Fruit fly (Drosophila melanogaster): ENCODE results near the gene skd.

The skd gene

dm6 chr3L:20981724-20982123 is 45.5 kb downstream of the skd start:
- TF ChIP-seq HLH4C (GFP tag; IDR thresholded peaks at IDR 0.05; ENCODE audit: partially characterized antibody) (no peak), CG9609 (GFP tag; optimal IDR thresholded peaks at IDR 0.05) (no peak), HLH3B (GFP tag; IDR thresholded peaks at IDR 0.05) (no peak), esg (GFP tag; conservative IDR thresholded peaks at IDR 0.05) (no peak), mld (GFP tag; IDR thresholded peaks at IDR 0.05; ENCODE audit: partially characterized antibody) (no peak)

dm6 chr3L:20980499-20980898 is 46.7 kb downstream of the skd start:
- TF ChIP-seq CG31224 (GFP tag; IDR thresholded peaks at IDR 0.05), result no peak
- TF ChIP-seq Sin3A (optimal IDR thresholded peaks at IDR 0.05), result no peak
- no peak for TF ChIP-seq Dip2 (GFP tag; IDR thresholded peaks at IDR 0.05)
- TF ChIP-seq Ssrp (tag; optimal IDR thresholded peaks at IDR 0.05), result no peak

dm6 chr3L:20976967-20977720 is 50.1 kb downstream of the skd start:
- TF ChIP-seq CG9797 (GFP tag; optimal IDR thresholded peaks at IDR 0.05) (no peak), HHEX (GFP tag; optimal IDR thresholded peaks at IDR 0.05) (no peak), D19A (tag; optimal IDR thresholded peaks at IDR 0.05) (peak; percentile 72), CG6689 (GFP tag; IDR thresholded peaks at IDR 0.05) (no peak), Usf (GFP tag; optimal IDR thresholded peaks at IDR 0.05) (no peak), Nf-YB (GFP tag; optimal IDR thresholded peaks at IDR 0.05) (peak; percentile 36), nmo (GFP tag; optimal IDR thresholded peaks at IDR 0.05) (peak; percentile 34), Spps (tag; optimal IDR thresholded peaks at IDR 0.05) (no peak), CG14710 (tag; optimal IDR thresholded peaks at IDR 0.05) (peak; percentile 5), CG8388 (GFP tag; optimal IDR thresholded peaks at IDR 0.05) (peak; percentile 6), hth (optimal IDR thresholded peaks at IDR 0.05) (no peak), vvl (GFP tag; IDR thresholded peaks at IDR 0.05) (no peak), Pdp1 (GFP tag; optimal IDR thresholded peaks at IDR 0.05) (no peak), CG6813 (GFP tag; optimal IDR thresholded peaks at IDR 0.05) (no peak), CG15601 (tag; optimal IDR thresholded peaks at IDR 0.05) (peak; percentile 4), GATAe (GFP tag; conservative IDR thresholded peaks at IDR 0.05) (no peak), CrebB (tag; optimal IDR thresholded peaks at IDR 0.05) (no peak), Sox100B (GFP tag; optimal IDR thresholded peaks at IDR 0.05) (peak; percentile 9), vnd (GFP tag; IDR thresholded peaks at IDR 0.05; ENCODE audit: partially characterized antibody) (no peak), CG14441 (GFP tag; IDR thresholded peaks at IDR 0.05) (no peak), ci (GFP tag; IDR thresholded peaks at IDR 0.05) (0 out of 3 replicates have a peak, but pooled peaks have one; percentile 10), CG3407 (GFP tag; optimal IDR thresholded peaks at IDR 0.05) (no peak), sr (GFP tag; IDR thresholded peaks at IDR 0.05) (no peak), eve (GFP tag; optimal IDR thresholded peaks at IDR 0.05) (peak in 1 of 2 experiments; percentile 43), gsb-n (tag; optimal IDR thresholded peaks at IDR 0.05) (peak; percentile 20), CG11696 (GFP tag; IDR thresholded peaks at IDR 0.05) (no peak), gem (tag; optimal IDR thresholded peaks at IDR 0.05) (peak; percentile 58), h (optimal IDR thresholded peaks at IDR 0.05) (no peak), CG2712 (tag; optimal IDR thresholded peaks at IDR 0.05) (no peak), Hsf (GFP tag; optimal IDR thresholded peaks at IDR 0.05) (no peak), mld (GFP tag; IDR thresholded peaks at IDR 0.05; ENCODE audit: partially characterized antibody) (no peak), Oli (tag; optimal IDR thresholded peaks at IDR 0.05) (peak; percentile 20), ATbp (GFP tag; optimal IDR thresholded peaks at IDR 0.05) (peak; percentile 7), lab (GFP tag; optimal IDR thresholded peaks at IDR 0.05) (no peak), br (optimal IDR thresholded peaks at IDR 0.05) (no peak), CG7372 (GFP tag; IDR thresholded peaks at IDR 0.05) (no peak), CoRest (tag; optimal IDR thresholded peaks at IDR 0.05) (peak; percentile 23), CG13424 (tag; optimal IDR thresholded peaks at IDR 0.05) (peak; percentile 18), CG7786 (GFP tag; optimal IDR thresholded peaks at IDR 0.05) (no peak)
